Fruit fly (Drosophila melanogaster) whole organism, embryonic: Measurements from ENCODE around the gene CG12783.

ENCODE experiments used
- Abd-B ChIP-seq: fragments of 200-800 bp; sonication (Bioruptor generic); optimal IDR thresholded peaks from 2 replicates; lab custom pipeline; 2018; ENCODE audit warnings: missing biosample characterization, mild to moderate bottlenecking, missing genetic modification characterization, moderate library complexity
- BtbVII ChIP-seq: fragments of 200-800 bp; sonication (Bioruptor generic); optimal IDR thresholded peaks from 3 replicates; lab custom pipeline; 2017; ENCODE audit warnings: missing biosample characterization, mild to moderate bottlenecking, missing genetic modification characterization
- Bteb2 ChIP-seq: fragments of 200-800 bp; sonication (Bioruptor generic); optimal IDR thresholded peaks from 2 replicates; lab custom pipeline; 2016; ENCODE audit warnings: missing biosample characterization, missing genetic modification characterization
- CG10267 ChIP-seq: fragments of 200-800 bp; sonication (Bioruptor generic); optimal IDR thresholded peaks from 2 replicates; lab custom pipeline; 2018; ENCODE audit warnings: missing biosample characterization, mild to moderate bottlenecking, missing genetic modification characterization, moderate library complexity
- CG11247 ChIP-seq: fragments of 200-800 bp; sonication (Bioruptor generic); IDR thresholded peaks from 2 replicates; pipeline ENCODE4 v1.3.6; 2022; ENCODE audit warnings: missing biosample characterization, missing genetic modification characterization
- CG12219 ChIP-seq: fragments of 200-800 bp; sonication (Bioruptor generic); optimal IDR thresholded peaks from 3 replicates; lab custom pipeline; 2018; ENCODE audit warnings: missing biosample characterization, mild to moderate bottlenecking, missing genetic modification characterization
- CG1233 ChIP-seq: fragments of 200-800 bp; sonication (Bioruptor generic); optimal IDR thresholded peaks from 4 replicates; lab custom pipeline; 2018; ENCODE audit warnings: missing biosample characterization, mild to moderate bottlenecking, missing genetic modification characterization
- CG14710 ChIP-seq: fragments of 200-800 bp; sonication (Bioruptor generic); optimal IDR thresholded peaks from 3 replicates; lab custom pipeline; 2019; ENCODE audit warnings: missing biosample characterization, mild to moderate bottlenecking, missing genetic modification characterization, moderate library complexity
- CG15269 ChIP-seq: fragments of 200-800 bp; sonication (Bioruptor generic); optimal IDR thresholded peaks from 2 replicates; lab custom pipeline; 2018; ENCODE audit warnings: missing biosample characterization, mild to moderate bottlenecking, missing genetic modification characterization, moderate library complexity
- CG2678 ChIP-seq: fragments of 200-800 bp; sonication (Bioruptor generic); optimal IDR thresholded peaks from 3 replicates; lab custom pipeline; 2019; ENCODE audit warnings: missing biosample characterization, mild to moderate bottlenecking, missing genetic modification characterization, moderate library complexity
- CG30020 ChIP-seq: fragments of 200-800 bp; optimal IDR thresholded peaks from 2 replicates; lab custom pipeline; 2019; ENCODE audit warnings: missing biosample characterization, mild to moderate bottlenecking, missing genetic modification characterization, moderate library complexity
- CG31224 ChIP-seq: fragments of 200-800 bp; sonication (Bioruptor generic); IDR thresholded peaks from 2 replicates; pipeline ENCODE4 v1.3.6; 2022; ENCODE audit warnings: missing biosample characterization, missing genetic modification characterization
- CG3995 ChIP-seq: fragments of 200-800 bp; sonication (Bioruptor generic); optimal IDR thresholded peaks from 3 replicates; lab custom pipeline; 2016; ENCODE audit warnings: missing biosample characterization, missing genetic modification characterization
- CG4854 ChIP-seq: fragments of 200-800 bp; sonication (Bioruptor generic); optimal IDR thresholded peaks from 2 replicates; lab custom pipeline; 2016; ENCODE audit warnings: missing biosample characterization, missing genetic modification characterization, inconsistent platforms
- CG6765 ChIP-seq: fragments of 200-800 bp; sonication (Bioruptor generic); optimal IDR thresholded peaks from 3 replicates; lab custom pipeline; 2017; ENCODE audit warnings: missing biosample characterization, mild to moderate bottlenecking, missing genetic modification characterization
- CG7839 ChIP-seq: fragments of 200-800 bp; sonication (Bioruptor generic); optimal IDR thresholded peaks from 3 replicates; lab custom pipeline; 2018; ENCODE audit warnings: missing biosample characterization, mild to moderate bottlenecking, missing genetic modification characterization, moderate library complexity
- CG7987 ChIP-seq: fragments of 200-800 bp; sonication (Bioruptor generic); optimal IDR thresholded peaks from 2 replicates; lab custom pipeline; 2018; ENCODE audit warnings: missing biosample characterization, mild to moderate bottlenecking, missing genetic modification characterization, moderate library complexity
- CG8290 ChIP-seq, 3 experiments: fragments of 200-800 bp; sonication (Bioruptor generic); optimal IDR thresholded peaks; 2 replicates each; lab custom pipeline; 2016 to 2019; ENCODE audit warnings: missing biosample characterization in 3 of 3, missing genetic modification characterization in 3 of 3, mild to moderate bottlenecking in 2 of 3, moderate library complexity in 1 of 3
- CG8944 ChIP-seq: fragments of 200-800 bp; sonication (Bioruptor generic); optimal IDR thresholded peaks from 3 replicates; lab custom pipeline; 2016; ENCODE audit warnings: missing biosample characterization, missing genetic modification characterization
- CG9437 ChIP-seq: fragments of 200-800 bp; sonication (Bioruptor generic); optimal IDR thresholded peaks from 2 replicates; lab custom pipeline; 2018; ENCODE audit warnings: missing biosample characterization, mild to moderate bottlenecking, missing genetic modification characterization
- CTCF ChIP-seq: fragments of 200-800 bp; sonication (Bioruptor generic); optimal IDR thresholded peaks from 2 replicates; lab custom pipeline; 2017; ENCODE audit warnings: missing biosample characterization, mild to moderate bottlenecking, missing genetic modification characterization, moderate library complexity
- CkIIα-i1 ChIP-seq: fragments of 200-800 bp; sonication (Bioruptor generic); IDR thresholded peaks from 2 replicates; pipeline ENCODE4 v1.3.6; 2022; ENCODE audit warnings: missing biosample characterization, missing genetic modification characterization
- Fer3 ChIP-seq: fragments of 200-800 bp; sonication (Bioruptor generic); optimal IDR thresholded peaks from 2 replicates; lab custom pipeline; 2018; ENCODE audit warnings: missing biosample characterization, mild to moderate bottlenecking, missing genetic modification characterization, moderate library complexity
- GATAe ChIP-seq: fragments of 200-800 bp; sonication (Bioruptor generic); conservative IDR thresholded peaks from 2 replicates; pipeline ENCODE4 v1.3.6; 2022; ENCODE audit warnings: missing biosample characterization, missing genetic modification characterization
- Gug ChIP-seq: fragments of 200-800 bp; sonication (Bioruptor generic); IDR thresholded peaks from 4 replicates; pipeline ENCODE4 v1.3.6; 2022; ENCODE audit warnings: missing biosample characterization, missing genetic modification characterization
- Optix ChIP-seq: fragments of 200-800 bp; sonication (Bioruptor generic); IDR thresholded peaks from 3 replicates; pipeline ENCODE4 v1.3.6; 2022; ENCODE audit warnings: missing biosample characterization, missing genetic modification characterization
- Sry-δ ChIP-seq: fragments of 200-800 bp; sonication (Bioruptor generic); optimal IDR thresholded peaks from 2 replicates; lab custom pipeline; 2016; ENCODE audit warnings: missing biosample characterization, missing genetic modification characterization
- TFAM ChIP-seq: fragments of 200-800 bp; sonication (Bioruptor generic); optimal IDR thresholded peaks from 2 replicates; lab custom pipeline; 2017; ENCODE audit warnings: missing biosample characterization, missing genetic modification characterization, inconsistent platforms
- az2 ChIP-seq: fragments of 200-800 bp; sonication (Bioruptor generic); optimal IDR thresholded peaks from 3 replicates; lab custom pipeline; 2016; ENCODE audit warnings: missing biosample characterization, missing genetic modification characterization
- bowl ChIP-seq: fragments of 200-800 bp; sonication (Bioruptor generic); IDR thresholded peaks from 2 replicates; pipeline ENCODE4 v1.3.6; 2022; ENCODE audit warnings: missing biosample characterization, missing genetic modification characterization
- cad ChIP-seq: fragments of >200 bp; optimal IDR thresholded peaks from 2 replicates; lab custom pipeline; 2017; ENCODE audit warnings: missing biosample characterization, missing genetic modification characterization
- chm ChIP-seq: fragments of 200-800 bp; sonication (Bioruptor generic); IDR thresholded peaks from 2 replicates; pipeline ENCODE4 v1.3.6; 2022; ENCODE audit warnings: missing biosample characterization, missing genetic modification characterization
- corto ChIP-seq: fragments of 200-800 bp; sonication (Bioruptor generic); optimal IDR thresholded peaks from 2 replicates; lab custom pipeline; 2016; ENCODE audit warnings: missing biosample characterization, mild to moderate bottlenecking, missing genetic modification characterization, moderate library complexity
- dan ChIP-seq: fragments of 200-800 bp; sonication (Bioruptor generic); IDR thresholded peaks from 2 replicates; pipeline ENCODE4 v1.3.6; 2022; ENCODE audit warnings: missing biosample characterization, missing genetic modification characterization
- dati ChIP-seq: fragments of 200-800 bp; sonication (Bioruptor generic); IDR thresholded peaks from 2 replicates; pipeline ENCODE4 v1.3.6; 2022; ENCODE audit warnings: missing biosample characterization, missing genetic modification characterization
- dysf ChIP-seq: fragments of 200-800 bp; sonication (Bioruptor generic); IDR thresholded peaks from 3 replicates; pipeline ENCODE4 v1.3.6; 2022; ENCODE audit warnings: missing biosample characterization, missing genetic modification characterization
- fu2 ChIP-seq: fragments of 200-800 bp; sonication (Bioruptor generic); optimal IDR thresholded peaks from 2 replicates; lab custom pipeline; 2016; ENCODE audit warnings: missing biosample characterization, missing genetic modification characterization
- gem ChIP-seq: fragments of 200-800 bp; sonication (Bioruptor generic); optimal IDR thresholded peaks from 2 replicates; lab custom pipeline; 2019; ENCODE audit warnings: missing biosample characterization, mild to moderate bottlenecking, missing genetic modification characterization, moderate library complexity
- hkb ChIP-seq, 2 experiments: fragments of 200-800 bp in 1 of 2; fragments of >200 bp in 1 of 2; sonication (Bioruptor generic) in 1 of 2; IDR thresholded peaks in 1 of 2; optimal IDR thresholded peaks in 1 of 2; 2 replicates each; pipeline versions ENCODE4 v1.3.6 to Lab custom; 2017 to 2022; ENCODE audit warnings: missing biosample characterization in 1 of 2, missing genetic modification characterization in 1 of 2
- insv ChIP-seq, 2 experiments: fragments of 200-800 bp; sonication (Bioruptor generic); optimal IDR thresholded peaks; 3 replicates each; lab custom pipeline; 2016 to 2018; ENCODE audit warnings: missing biosample characterization in 2 of 2, missing genetic modification characterization in 2 of 2
- mirr ChIP-seq: fragments of 200-800 bp; sonication (Bioruptor generic); optimal IDR thresholded peaks from 3 replicates; lab custom pipeline; 2018; ENCODE audit warnings: missing biosample characterization, mild to moderate bottlenecking, missing genetic modification characterization
- mld ChIP-seq: fragments of 200-800 bp; sonication (Bioruptor generic); IDR thresholded peaks from 3 replicates; pipeline ENCODE4 v1.3.6; 2022; ENCODE audit warnings: missing biosample characterization, missing genetic modification characterization; ENCODE audit not compliant: partially characterized antibody
- nom ChIP-seq: fragments of 200-800 bp; sonication (Bioruptor generic); optimal IDR thresholded peaks from 2 replicates; lab custom pipeline; 2017; ENCODE audit warnings: missing biosample characterization, missing genetic modification characterization, mild to moderate bottlenecking, moderate library complexity, missing genetic modification reagents
- pros ChIP-seq: fragments of 200-800 bp; sonication (Bioruptor generic); optimal IDR thresholded peaks from 3 replicates; lab custom pipeline; 2019; ENCODE audit warnings: missing biosample characterization, mild to moderate bottlenecking, missing genetic modification characterization, moderate library complexity
- ranshi ChIP-seq: fragments of 200-800 bp; sonication (Bioruptor generic); IDR thresholded peaks from 2 replicates; pipeline ENCODE4 v1.3.6; 2022; ENCODE audit warnings: missing biosample characterization, missing genetic modification characterization
- sens-2 ChIP-seq: fragments of 200-800 bp; sonication (Bioruptor generic); IDR thresholded peaks from 2 replicates; pipeline ENCODE4 v1.3.6; 2022; ENCODE audit warnings: missing biosample characterization, missing genetic modification characterization
- sim ChIP-seq: fragments of 200-800 bp; sonication (Bioruptor generic); IDR thresholded peaks from 2 replicates; pipeline ENCODE4 v1.3.6; 2022; ENCODE audit warnings: missing biosample characterization, missing genetic modification characterization
- wek ChIP-seq: fragments of 200-800 bp; sonication (Bioruptor generic); optimal IDR thresholded peaks from 3 replicates; lab custom pipeline; 2018; ENCODE audit warnings: missing biosample characterization, mild to moderate bottlenecking, missing genetic modification characterization, moderate library complexity

CG12783 gene

dm6 chr3R:16624750-16625549 is 11.8 kb upstream of the CG12783 start, which contains the start of gene Fas1 (continued):
- TF ChIP-seq wek (GFP tag; lab: Kevin White, UChicago) (no peak), Bteb2 (GFP tag; lab: Kevin White, UChicago) (no peak), CG11247 (GFP tag; lab: Robert Waterston, UW) (no peak), CG7987 (GFP tag; lab: Kevin White, UChicago) (peak; percentile 23), GATAe (no peak), Abd-B (GFP tag; lab: Kevin White, UChicago) (peak; percentile 36), CkIIα-i1 (GFP tag; lab: Robert Waterston, UW) (no peak), bowl (GFP tag; lab: Robert Waterston, UW) (no peak), pros (GFP tag; lab: Kevin White, UChicago) (peak; percentile 31), hkb (optimal IDR thresholded peaks at IDR 0.05; lab: Kevin White, UChicago) (no peak), hkb (GFP tag; IDR thresholded peaks at IDR 0.05; lab: Robert Waterston, UW) (peak; percentile 20; the same call in 1 of the 2 replicates), CG12219 (GFP tag; lab: Kevin White, UChicago) (no peak), dati (GFP tag; lab: Robert Waterston, UW) (no peak), Sry-δ (GFP tag; lab: Kevin White, UChicago) (peak; percentile 57), Fer3 (no peak), CG31224 (GFP tag; lab: Robert Waterston, UW) (no peak), mirr (GFP tag; lab: Kevin White, UChicago) (no peak), CG2678 (tag; lab: Kevin White, UChicago) (no peak), chm (GFP tag; lab: Robert Waterston, UW) (peak; percentile 54; the same call in 1 of the 2 replicates), dysf (no peak), az2 (GFP tag; lab: Kevin White, UChicago) (no peak), CG8290 (GFP tag; optimal IDR thresholded peaks at IDR 0.05; lab: Kevin White, UChicago) (no peak), CG8290 (tag; optimal IDR thresholded peaks at IDR 0.05; lab: Kevin White, UChicago) (peak in 1 of 2 experiments; percentile 15), CG30020 (tag; lab: Kevin White, UChicago) (peak; percentile 6), mld (GFP tag; lab: Robert Waterston, UW) (peak; percentile 75; the same call in 2 of the 3 replicates), sens-2 (GFP tag; lab: Robert Waterston, UW) (no peak), ranshi (no peak), cad (GFP tag; lab: Kevin White, UChicago) (no peak), Gug (GFP tag; lab: Robert Waterston, UW) (no peak), CG7839 (tag; lab: Kevin White, UChicago) (no peak), TFAM (no peak), CG14710 (tag; lab: Kevin White, UChicago) (peak; percentile 70), CG4854 (no peak), corto (no peak), CG10267 (tag; lab: Kevin White, UChicago) (peak; percentile 64), CG8944 (no peak), insv (GFP tag; optimal IDR thresholded peaks at IDR 0.05; lab: Kevin White, UChicago) (no peak), dan (no peak), sim (GFP tag; lab: Robert Waterston, UW) (no peak), nom (GFP tag; lab: Kevin White, UChicago) (peak; percentile 20), CG1233 (GFP tag; lab: Kevin White, UChicago) (no peak), CG6765 (GFP tag; lab: Kevin White, UChicago) (peak; percentile 8), gem (tag; lab: Kevin White, UChicago) (no peak), CG9437 (no peak), Optix (GFP tag; lab: Robert Waterston, UW) (0 out of 3 replicates have a peak, but pooled peaks have one; percentile 15), BtbVII (GFP tag; lab: Kevin White, UChicago) (no peak), CG15269 (tag; lab: Kevin White, UChicago) (no peak), CG3995 (GFP tag; lab: Kevin White, UChicago) (peak; percentile 54), CTCF (GFP tag; lab: Kevin White, UChicago) (peak; percentile 82), fu2 (GFP tag; lab: Kevin White, UChicago) (no peak)
